Worm (Caenorhabditis elegans) whole organism, L2 larva: Measurements from ENCODE around the gene ssq-1.

Source experiments
- C34F6.9 ChIP-seq: fragments of 150-350 bp; optimal IDR thresholded peaks from 2 replicates; lab custom pipeline; 2014; ENCODE audit warnings: missing biosample characterization, missing genetic modification characterization
- F13H6.1 ChIP-seq: sonication (generic microtip); optimal IDR thresholded peaks from 2 replicates; lab custom pipeline; 2016; ENCODE audit warnings: missing genetic modification characterization, missing compliant biosample characterization
- R02D3.7 ChIP-seq: fragments of 150-350 bp; optimal IDR thresholded peaks from 2 replicates; lab custom pipeline; 2014; ENCODE audit warnings: missing biosample characterization, missing genetic modification characterization
- Y55F3AM.14 ChIP-seq: fragments of 200-800 bp; sonication (Bioruptor generic); optimal IDR thresholded peaks from 2 replicates; lab custom pipeline; 2018; ENCODE audit warnings: mild to moderate bottlenecking, missing genetic modification characterization, missing compliant biosample characterization
- ZK546.5 ChIP-seq: sonication (generic microtip); optimal IDR thresholded peaks from 2 replicates; lab custom pipeline; 2017; ENCODE audit warnings: missing biosample characterization, missing genetic modification characterization
- alr-1 ChIP-seq: fragments of 150-350 bp; optimal IDR thresholded peaks from 2 replicates; lab custom pipeline; 2014; ENCODE audit warnings: missing biosample characterization, missing genetic modification characterization
- aly-2 ChIP-seq: fragments of 150-350 bp; optimal IDR thresholded peaks from 2 replicates; lab custom pipeline; 2014; ENCODE audit warnings: missing biosample characterization, missing genetic modification characterization
- ama-1 ChIP-seq: fragments of 150-350 bp; optimal IDR thresholded peaks from 2 replicates; lab custom pipeline; 2018; ENCODE audit warnings: inconsistent platforms
- blmp-1 ChIP-seq: sonication (generic microtip); optimal IDR thresholded peaks from 2 replicates; lab custom pipeline; 2017; ENCODE audit warnings: missing genetic modification characterization, mild to moderate bottlenecking, missing compliant biosample characterization, antibody characterized with exemption, moderate library complexity; ENCODE audit not compliant: insufficient read depth
- ceh-16 ChIP-seq: fragments of 150-350 bp; optimal IDR thresholded peaks from 2 replicates; lab custom pipeline; 2014; ENCODE audit warnings: missing biosample characterization, missing genetic modification characterization
- ceh-82 ChIP-seq: fragments of 150-350 bp; optimal IDR thresholded peaks from 2 replicates; lab custom pipeline; 2014; ENCODE audit warnings: missing biosample characterization, missing genetic modification characterization
- crh-2 ChIP-seq: sonication (generic microtip); optimal IDR thresholded peaks from 2 replicates; lab custom pipeline; 2017; ENCODE audit warnings: missing biosample characterization, missing genetic modification characterization
- dmd-4 ChIP-seq: sonication (generic microtip); optimal IDR thresholded peaks from 2 replicates; lab custom pipeline; 2017; ENCODE audit warnings: missing biosample characterization, missing genetic modification characterization
- egl-27 ChIP-seq: sonication (generic microtip); optimal IDR thresholded peaks from 3 replicates; lab custom pipeline; 2017; ENCODE audit warnings: missing biosample characterization, missing genetic modification reagents, missing genetic modification characterization
- elt-1 ChIP-seq: fragments of 150-350 bp; optimal IDR thresholded peaks from 2 replicates; lab custom pipeline; 2014; ENCODE audit warnings: missing biosample characterization, missing genetic modification characterization
- elt-3 ChIP-seq: sonication (generic microtip); optimal IDR thresholded peaks from 2 replicates; lab custom pipeline; 2017; ENCODE audit warnings: missing biosample characterization, missing genetic modification characterization
- fos-1 ChIP-seq: fragments of 150-350 bp; optimal IDR thresholded peaks from 2 replicates; lab custom pipeline; 2014; ENCODE audit warnings: missing biosample characterization, missing genetic modification characterization
- gmeb-1 ChIP-seq: fragments of 150-350 bp; optimal IDR thresholded peaks from 2 replicates; lab custom pipeline; 2014; ENCODE audit warnings: missing biosample characterization, missing genetic modification characterization
- lin-11 ChIP-seq: fragments of 150-350 bp; sonication (generic microtip); optimal IDR thresholded peaks from 2 replicates; lab custom pipeline; 2014; ENCODE audit warnings: missing biosample characterization, missing genetic modification characterization, inconsistent platforms, mixed read lengths
- lin-13 ChIP-seq: fragments of 150-350 bp; optimal IDR thresholded peaks from 2 replicates; lab custom pipeline; 2014; ENCODE audit warnings: missing biosample characterization, missing genetic modification reagents, missing genetic modification characterization
- lin-39 ChIP-seq: fragments of 150-350 bp; optimal IDR thresholded peaks from 2 replicates; lab custom pipeline; 2014; ENCODE audit warnings: missing biosample characterization, missing genetic modification reagents, missing genetic modification characterization
- lsy-2 ChIP-seq, 2 experiments: fragments of 150-350 bp in 1 of 2; sonication (generic microtip) in 1 of 2; optimal IDR thresholded peaks; 2 replicates each; lab custom pipeline; 2014 to 2017; ENCODE audit warnings: missing biosample characterization in 2 of 2, missing genetic modification characterization in 2 of 2
- mab-5 ChIP-seq: fragments of 150-350 bp; optimal IDR thresholded peaks from 2 replicates; lab custom pipeline; 2014; ENCODE audit warnings: missing biosample characterization, missing genetic modification characterization
- mbf-1 ChIP-seq: sonication (generic microtip); optimal IDR thresholded peaks from 2 replicates; lab custom pipeline; 2017; ENCODE audit warnings: missing biosample characterization, missing genetic modification characterization
- mdl-1 ChIP-seq, 2 experiments: fragments of 150-350 bp in 1 of 2; sonication (generic microtip) in 1 of 2; optimal IDR thresholded peaks; 2 replicates each; lab custom pipeline; 2017; ENCODE audit warnings: missing biosample characterization in 2 of 2, missing genetic modification characterization in 2 of 2
- nhr-10 ChIP-seq: sonication (generic microtip); optimal IDR thresholded peaks from 2 replicates; lab custom pipeline; 2017; ENCODE audit warnings: missing biosample characterization, missing genetic modification characterization
- nhr-11 ChIP-seq: fragments of 150-350 bp; optimal IDR thresholded peaks from 2 replicates; lab custom pipeline; 2014; ENCODE audit warnings: missing biosample characterization, missing genetic modification characterization
- nhr-12 ChIP-seq: fragments of 150-350 bp; optimal IDR thresholded peaks from 2 replicates; lab custom pipeline; 2014; ENCODE audit warnings: missing biosample characterization, missing genetic modification characterization
- nhr-129 ChIP-seq: fragments of 150-350 bp; optimal IDR thresholded peaks from 2 replicates; lab custom pipeline; 2014; ENCODE audit warnings: missing biosample characterization, missing genetic modification characterization
- nhr-23 ChIP-seq: fragments of 150-350 bp; optimal IDR thresholded peaks from 2 replicates; lab custom pipeline; 2014; ENCODE audit warnings: missing biosample characterization, missing genetic modification reagents, missing genetic modification characterization
- nhr-237 ChIP-seq: fragments of 150-350 bp; optimal IDR thresholded peaks from 2 replicates; lab custom pipeline; 2014; ENCODE audit warnings: missing biosample characterization, missing genetic modification characterization
- nhr-25 ChIP-seq: fragments of 150-350 bp; sonication (generic microtip); optimal IDR thresholded peaks from 3 replicates; lab custom pipeline; 2014; ENCODE audit warnings: missing biosample characterization, missing genetic modification characterization
- nhr-77 ChIP-seq: fragments of 150-350 bp; optimal IDR thresholded peaks from 2 replicates; lab custom pipeline; 2014; ENCODE audit warnings: missing biosample characterization, missing genetic modification characterization
- peb-1 ChIP-seq: fragments of 150-350 bp; optimal IDR thresholded peaks from 2 replicates; lab custom pipeline; 2014; ENCODE audit warnings: missing biosample characterization, missing genetic modification characterization
- sem-4 ChIP-seq: fragments of 150-350 bp; optimal IDR thresholded peaks from 2 replicates; lab custom pipeline; 2014; ENCODE audit warnings: missing biosample characterization, missing genetic modification reagents, missing genetic modification characterization
- skn-1 ChIP-seq: sonication (generic microtip); optimal IDR thresholded peaks from 2 replicates; lab custom pipeline; 2017; ENCODE audit warnings: missing biosample characterization, missing genetic modification characterization
- sma-3 ChIP-seq: sonication (generic microtip); optimal IDR thresholded peaks from 2 replicates; lab custom pipeline; 2016; ENCODE audit warnings: missing genetic modification reagents, missing genetic modification characterization, missing compliant biosample characterization
- sma-9 ChIP-seq, 2 experiments: fragments of 150-350 bp in 1 of 2; sonication (generic microtip) in 1 of 2; optimal IDR thresholded peaks; 2 replicates each; lab custom pipeline; 2014 to 2016; ENCODE audit warnings: missing genetic modification characterization in 2 of 2, mild to moderate bottlenecking in 1 of 2, missing biosample characterization in 1 of 2, missing compliant biosample characterization in 1 of 2, missing genetic modification reagents in 1 of 2, moderate library complexity in 1 of 2
- unc-55 ChIP-seq: fragments of 150-350 bp; sonication (generic microtip); optimal IDR thresholded peaks from 3 replicates; lab custom pipeline; 2014; ENCODE audit warnings: missing biosample characterization, missing genetic modification reagents, missing genetic modification characterization
- unc-62 ChIP-seq: fragments of 150-350 bp; optimal IDR thresholded peaks from 2 replicates; lab custom pipeline; 2014; ENCODE audit warnings: missing biosample characterization, missing genetic modification reagents, missing genetic modification characterization
- zag-1 ChIP-seq: fragments of 150-350 bp; optimal IDR thresholded peaks from 2 replicates; lab custom pipeline; 2014; ENCODE audit warnings: missing biosample characterization, missing genetic modification characterization
- ztf-1 ChIP-seq: fragments of 200-800 bp; sonication (Bioruptor generic); conservative IDR thresholded peaks from 2 replicates; pipeline ENCODE4 v1.3.6; 2022; ENCODE audit warnings: missing genetic modification characterization, missing compliant biosample characterization
- ztf-11 ChIP-seq: sonication (generic microtip); optimal IDR thresholded peaks from 2 replicates; lab custom pipeline; 2017; ENCODE audit warnings: missing biosample characterization, missing genetic modification characterization

ssq-1 gene

DNA sequence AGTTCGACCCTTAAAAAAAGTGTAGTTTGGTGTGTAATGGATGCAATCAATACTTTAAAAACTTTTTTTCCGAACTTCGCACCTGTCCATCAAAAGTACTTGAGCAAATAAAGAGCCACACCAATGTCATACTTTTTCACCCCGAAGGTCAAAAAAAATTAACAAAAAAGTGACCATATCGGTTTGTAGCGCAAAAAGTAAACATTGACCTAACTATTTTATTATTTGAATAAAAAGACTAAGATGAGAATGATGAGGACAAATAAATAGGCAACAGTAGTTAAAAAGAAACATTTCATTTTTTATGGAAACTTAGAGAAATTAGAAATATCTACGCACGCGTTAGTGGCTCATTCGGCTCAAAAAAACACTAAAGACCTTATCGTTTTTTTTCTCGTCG is 17.0 kb downstream of the ssq-1 start:
- TF ChIP-seq elt-3 (tag; lab: Kevin White, UChicago): no peak
- TF ChIP-seq nhr-23: no peak
- TF ChIP-seq ceh-16 (tag; lab: Kevin White, UChicago): no peak
- no peak for TF ChIP-seq Y55F3AM.14 (GFP tag; lab: Kevin White, UChicago)

ce11 chrIV:9872210-9872609 is 19.9 kb downstream of the ssq-1 start:
- TF ChIP-seq nhr-25 (tag; lab: Kevin White, UChicago) (peak; percentile 53), mdl-1 (tag; optimal IDR thresholded peaks at IDR 0.05; lab: Kevin White, UChicago) (no peak), sma-9 (GFP tag; optimal IDR thresholded peaks at IDR 0.05; lab: Kevin White, UChicago) (peak; percentile 9), sma-9 (tag; optimal IDR thresholded peaks at IDR 0.05; lab: Kevin White, UChicago) (no peak), unc-55 (GFP tag; lab: Kevin White, UChicago) (no peak), skn-1 (tag; lab: Kevin White, UChicago) (no peak), lin-39 (tag; lab: Kevin White, UChicago) (no peak)

ce11 chrIV:9872786-9873185 is 20.4 kb downstream of the ssq-1 start:
- TF ChIP-seq zag-1 (peak; percentile 57), F13H6.1 (tag; lab: Kevin White, UChicago) (peak; percentile 36), blmp-1 (tag; lab: Kevin White, UChicago) (no peak), lin-39 (tag; lab: Kevin White, UChicago) (no peak), unc-55 (GFP tag; lab: Kevin White, UChicago) (peak; percentile 9), lsy-2 (tag; optimal IDR thresholded peaks at IDR 0.05; lab: Kevin White, UChicago) (peak in 1 of 2 experiments; percentile 34), nhr-129 (peak; percentile 47), skn-1 (tag; lab: Kevin White, UChicago) (peak; percentile 32), sma-9 (GFP tag; optimal IDR thresholded peaks at IDR 0.05; lab: Kevin White, UChicago) (peak; percentile 70), sma-9 (tag; optimal IDR thresholded peaks at IDR 0.05; lab: Kevin White, UChicago) (no peak), C34F6.9 (tag; lab: Kevin White, UChicago) (peak; percentile 35), crh-2 (peak; percentile 78), nhr-12 (tag; lab: Kevin White, UChicago) (no peak), fos-1 (tag; lab: Kevin White, UChicago) (peak; percentile 81)
- TF ChIP-seq, all 48 proteins: peak for 10

DNA sequence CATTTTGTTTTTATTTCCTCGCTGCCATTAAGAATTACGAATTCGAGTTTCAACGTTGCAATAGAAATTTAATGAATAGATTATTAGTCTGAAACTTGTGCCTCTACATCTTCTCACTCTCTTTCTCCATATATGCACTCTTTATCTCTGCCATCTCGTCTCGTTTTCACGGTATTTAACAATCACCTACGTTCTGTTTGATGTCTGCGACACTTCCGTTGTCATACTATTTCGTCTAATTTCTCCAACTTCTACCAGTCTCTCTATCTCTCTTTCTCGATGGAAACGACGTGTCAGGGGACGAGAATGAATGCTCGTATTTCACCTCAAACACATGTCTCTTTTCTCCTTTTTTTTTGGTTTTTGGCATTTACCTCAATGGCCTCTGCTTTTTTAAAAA is 21.5 kb downstream of the ssq-1 start:
- TF ChIP-seq ceh-82 (tag; lab: Kevin White, UChicago): no peak
- no peak for TF ChIP-seq nhr-10 (tag; lab: Kevin White, UChicago)
- TF ChIP-seq lin-39 (tag; lab: Kevin White, UChicago): no peak
- no peak for TF ChIP-seq zag-1
- TF ChIP-seq R02D3.7 (tag; lab: Kevin White, UChicago): no peak
- no peak for TF ChIP-seq elt-1 (tag; lab: Kevin White, UChicago)
- TF ChIP-seq ama-1 (lab: Kevin White, UChicago): peak; percentile 36
- peak; percentile 78 for TF ChIP-seq nhr-129
- no peak for TF ChIP-seq unc-62 (GFP tag; lab: Kevin White, UChicago)
- TF ChIP-seq lin-11: no peak
- TF ChIP-seq F13H6.1 (tag; lab: Kevin White, UChicago): peak; percentile 73
- TF ChIP-seq lin-13 (GFP tag; lab: Kevin White, UChicago): peak; percentile 28
- peak; percentile 11 for TF ChIP-seq gmeb-1 (tag; lab: Kevin White, UChicago)
- TF ChIP-seq nhr-11 (tag; lab: Kevin White, UChicago): no peak
- no peak for TF ChIP-seq nhr-237 (tag; lab: Kevin White, UChicago)
- no peak for TF ChIP-seq nhr-77 (tag; lab: Kevin White, UChicago)
- TF ChIP-seq peb-1 (tag; lab: Kevin White, UChicago): no peak
- no peak for TF ChIP-seq aly-2 (tag; lab: Kevin White, UChicago)
- peak in 1 of 2 experiments; percentile 23 for TF ChIP-seq mdl-1 (tag; optimal IDR thresholded peaks at IDR 0.05; lab: Kevin White, UChicago)
- peak; percentile 68 for TF ChIP-seq sma-9 (GFP tag; optimal IDR thresholded peaks at IDR 0.05; lab: Kevin White, UChicago)
- TF ChIP-seq sma-9 (tag; optimal IDR thresholded peaks at IDR 0.05; lab: Kevin White, UChicago): no peak
- TF ChIP-seq alr-1: no peak
- peak; percentile 53 for TF ChIP-seq egl-27 (tag; lab: Kevin White, UChicago)
- TF ChIP-seq mbf-1: no peak
- no peak for TF ChIP-seq sem-4 (tag; lab: Kevin White, UChicago)
- TF ChIP-seq dmd-4 (tag; lab: Kevin White, UChicago): no peak
- peak; percentile 61 for TF ChIP-seq C34F6.9 (tag; lab: Kevin White, UChicago)
- peak; percentile 25 for TF ChIP-seq nhr-25 (tag; lab: Kevin White, UChicago)
- TF ChIP-seq ztf-1 (GFP tag; lab: Robert Waterston, UW): no peak
- no peak for TF ChIP-seq Y55F3AM.14 (GFP tag; lab: Kevin White, UChicago)
- peak in 1 of 2 experiments; percentile 56 for TF ChIP-seq lsy-2 (tag; optimal IDR thresholded peaks at IDR 0.05; lab: Kevin White, UChicago)
- TF ChIP-seq crh-2: peak; percentile 90
- TF ChIP-seq unc-55 (GFP tag; lab: Kevin White, UChicago): peak; percentile 69
- TF ChIP-seq nhr-12 (tag; lab: Kevin White, UChicago): no peak
- peak; percentile 64 for TF ChIP-seq fos-1 (tag; lab: Kevin White, UChicago)
- no peak for TF ChIP-seq ZK546.5 (tag; lab: Kevin White, UChicago)
- TF ChIP-seq elt-3 (tag; lab: Kevin White, UChicago): no peak
- no peak for TF ChIP-seq ztf-11 (tag; lab: Kevin White, UChicago)
- peak; percentile 14 for TF ChIP-seq blmp-1 (tag; lab: Kevin White, UChicago)
- no peak for TF ChIP-seq mab-5 (tag; lab: Kevin White, UChicago)
- peak; percentile 10 for TF ChIP-seq sma-3 (GFP tag; lab: Kevin White, UChicago)
- peak; percentile 61 for TF ChIP-seq ceh-16 (tag; lab: Kevin White, UChicago)
